Worm (Caenorhabditis elegans) whole organism, early embryonic: ENCODE results near the gene cest-30.

ENCODE experiments used
- F13C5.2 ChIP-seq: sonication (generic microtip); optimal IDR thresholded peaks from 2 replicates; lab custom pipeline; 2017; ENCODE audit warnings: mild to moderate bottlenecking, missing genetic modification characterization, inconsistent platforms, missing compliant biosample characterization
- ama-1 ChIP-seq: fragments of 150-350 bp; optimal IDR thresholded peaks from 2 replicates; lab custom pipeline; 2014
- ceh-13 ChIP-seq: fragments of 200-800 bp; sonication (Bioruptor generic); optimal IDR thresholded peaks from 2 replicates; lab custom pipeline; 2018; ENCODE audit warnings: mild to moderate bottlenecking, missing genetic modification characterization, missing compliant biosample characterization
- scrt-1 ChIP-seq: fragments of 200-800 bp; sonication (Bioruptor generic); IDR thresholded peaks from 2 replicates; pipeline ENCODE4 v1.3.6; 2022; ENCODE audit warnings: missing genetic modification characterization, missing compliant biosample characterization
- tbx-11 ChIP-seq: fragments of 200-800 bp; sonication (Bioruptor generic); IDR thresholded peaks from 2 replicates; pipeline ENCODE4 v1.3.6; 2022; ENCODE audit warnings: missing genetic modification characterization, missing compliant biosample characterization
- tbx-37 ChIP-seq: fragments of 200-800 bp; sonication (Bioruptor generic); conservative IDR thresholded peaks from 2 replicates; pipeline ENCODE4 v1.3.6; 2022; ENCODE audit warnings: missing genetic modification reagents, missing genetic modification characterization, missing compliant biosample characterization
- tra-4 ChIP-seq: sonication (generic microtip); optimal IDR thresholded peaks from 2 replicates; lab custom pipeline; 2017; ENCODE audit warnings: missing genetic modification characterization, missing compliant biosample characterization

DNA sequence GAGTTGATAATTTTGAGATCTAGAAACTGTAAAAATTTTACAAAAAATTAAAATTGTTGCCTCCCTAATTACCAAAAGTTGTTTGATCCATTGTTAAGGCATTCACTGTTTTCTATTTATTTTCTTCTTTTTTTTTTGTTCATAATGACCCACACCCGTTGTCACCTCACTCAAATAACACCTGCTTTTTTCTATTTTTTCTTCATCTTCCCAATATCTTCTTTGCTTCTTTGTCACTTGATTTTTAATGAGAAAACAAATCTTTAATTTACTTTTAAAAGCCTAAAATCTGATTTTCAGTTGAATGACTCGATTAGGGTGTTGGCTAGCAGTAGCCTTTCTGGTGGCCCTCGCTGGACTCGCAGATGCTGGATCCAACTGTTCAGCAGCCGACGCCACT is 40.5 kb upstream of the cest-30 start, which contains the start of gene ncx-2:
- TF ChIP-seq ceh-13 (GFP tag; lab: Kevin White, UChicago) = no peak
- TF ChIP-seq tbx-11 (GFP tag; lab: Robert Waterston, UW) = no peak
- no peak for TF ChIP-seq F13C5.2 (tag; lab: Kevin White, UChicago)
- TF ChIP-seq ama-1 (lab: Kevin White, UChicago) = no peak
- TF ChIP-seq tbx-37 (GFP tag; lab: Robert Waterston, UW) = no peak
- no peak for TF ChIP-seq tra-4 (tag; lab: Kevin White, UChicago)
- TF ChIP-seq scrt-1 (GFP tag; lab: Robert Waterston, UW) = no peak
